Worm (Caenorhabditis elegans) whole organism, early embryonic: ENCODE data around the gene C35A5.3.

Source experiments
- ama-1 ChIP-seq: fragments of 150-350 bp; optimal IDR thresholded peaks from 2 replicates; lab custom pipeline; 2014
- ceh-13 ChIP-seq: fragments of 200-800 bp; sonication (Bioruptor generic); optimal IDR thresholded peaks from 2 replicates; lab custom pipeline; 2018; ENCODE audit warnings: mild to moderate bottlenecking, missing genetic modification characterization, missing compliant biosample characterization
- flt-1 ChIP-seq: fragments of 200-800 bp; sonication (Bioruptor generic); IDR thresholded peaks from 2 replicates; pipeline ENCODE4 v1.3.6; 2022; ENCODE audit warnings: missing genetic modification characterization, missing compliant biosample characterization
- hmbx-1 ChIP-seq: sonication (generic microtip); optimal IDR thresholded peaks from 2 replicates; lab custom pipeline; 2016; ENCODE audit warnings: mild to moderate bottlenecking, missing genetic modification characterization, missing compliant biosample characterization
- hnd-1 ChIP-seq: sonication (generic microtip); optimal IDR thresholded peaks from 2 replicates; lab custom pipeline; 2016; ENCODE audit warnings: missing genetic modification characterization, missing compliant biosample characterization
- pes-1 ChIP-seq: fragments of 200-800 bp; sonication (Bioruptor generic); IDR thresholded peaks from 2 replicates; pipeline ENCODE4 v1.3.6; 2022; ENCODE audit warnings: missing genetic modification reagents, missing genetic modification characterization, missing compliant biosample characterization
- scrt-1 ChIP-seq: fragments of 200-800 bp; sonication (Bioruptor generic); IDR thresholded peaks from 2 replicates; pipeline ENCODE4 v1.3.6; 2022; ENCODE audit warnings: missing genetic modification characterization, missing compliant biosample characterization
- tra-4 ChIP-seq: sonication (generic microtip); optimal IDR thresholded peaks from 2 replicates; lab custom pipeline; 2017; ENCODE audit warnings: missing genetic modification characterization, missing compliant biosample characterization

ce11 chrV:10491443-10491842 is 9.8 kb downstream of the C35A5.3 start, which contains the start of gene aqp-5:
- TF ChIP-seq hmbx-1 (no peak), ama-1 (no peak), flt-1 (no peak), hnd-1 (no peak), pes-1 (no peak), tra-4 (tag; lab: Kevin White, UChicago) (no peak), scrt-1 (no peak), ceh-13 (GFP tag; lab: Kevin White, UChicago) (no peak)
